Worm (Caenorhabditis elegans): ENCODE results near the gene oac-30.

oac-30 gene

DNA sequence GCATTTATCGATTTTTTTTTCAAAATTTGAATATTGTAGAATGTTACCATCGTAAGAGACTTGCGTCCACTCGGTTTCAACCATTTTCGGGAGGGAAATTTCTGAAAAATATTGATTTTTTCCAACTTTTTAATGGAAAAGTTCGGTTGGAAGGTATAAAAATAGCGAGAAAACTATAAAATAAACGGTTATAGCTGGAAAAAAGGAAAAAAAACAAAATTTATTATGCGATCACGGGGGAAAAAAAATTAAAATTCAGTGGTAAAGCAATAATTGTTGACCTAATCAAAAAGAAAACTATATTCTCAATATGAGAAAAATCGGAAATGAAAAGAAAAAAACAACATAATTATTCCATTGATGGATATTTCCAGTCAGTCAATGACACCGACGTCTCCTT is 39.3 kb upstream of the oac-30 start, which contains the start of gene emc-2:
Gene emc-2, minus strand, starts transcription at position 101 of the 400 bp plus-strand sequence.
- TF ChIP-seq saeg-2 (GFP tag; IDR thresholded peaks at IDR 0.05) (no peak), lin-38 (GFP tag; IDR thresholded peaks at IDR 0.05) (no peak), ceh-28 (tag; optimal IDR thresholded peaks at IDR 0.05) (peak; percentile 9), unc-62 (GFP tag; optimal IDR thresholded peaks at IDR 0.05 in 1 of 2) (peak in 1 of 2 experiments; percentile 25), unc-62 (tag; optimal IDR thresholded peaks at IDR 0.05) (no peak), php-3 (GFP tag; IDR thresholded peaks at IDR 0.05) (no peak), nhr-102 (tag; optimal IDR thresholded peaks at IDR 0.05) (no peak), zip-2 (tag; optimal IDR thresholded peaks at IDR 0.05) (no peak), zfp-3 (GFP tag; conservative IDR thresholded peaks at IDR 0.05) (no peak), snpc-1.2 (GFP tag; IDR thresholded peaks at IDR 0.05) (no peak), mdt-29 (GFP tag; IDR thresholded peaks at IDR 0.05) (no peak), lin-15B (tag; optimal IDR thresholded peaks at IDR 0.05) (no peak), F44E2.7 (GFP tag; IDR thresholded peaks at IDR 0.05) (no peak), nhr-48 (tag; optimal IDR thresholded peaks at IDR 0.05) (no peak)

- TF ChIP-seq dmd-6 (GFP tag; IDR thresholded peaks at IDR 0.05): no peak
- TF ChIP-seq ceh-20 (GFP tag; IDR thresholded peaks at IDR 0.05): no peak
- TF ChIP-seq nhr-111 (GFP tag; optimal IDR thresholded peaks at IDR 0.05): no peak
- TF ChIP-seq lir-3 (tag; optimal IDR thresholded peaks at IDR 0.05): no peak
- no peak for TF ChIP-seq vab-7 (GFP tag; IDR thresholded peaks at IDR 0.05)
- no peak for TF ChIP-seq Y5F2A.4 (GFP tag; optimal IDR thresholded peaks at IDR 0.05)
- no peak for TF ChIP-seq daf-8 (GFP tag; IDR thresholded peaks at IDR 0.05)
- no peak for TF ChIP-seq zfp-3 (GFP tag; conservative IDR thresholded peaks at IDR 0.05)
- no peak for TF ChIP-seq ceh-28 (tag; optimal IDR thresholded peaks at IDR 0.05)
- TF ChIP-seq dpl-1 (GFP tag; optimal IDR thresholded peaks at IDR 0.05): no peak
- TF ChIP-seq lim-7 (GFP tag; IDR thresholded peaks at IDR 0.05): no peak
These were observed 34.9 kb upstream of the oac-30 start, which contains the start of gene glb-31 for ce11 chrII:1301554-1301953. Gene glb-31, minus strand, starts transcription at chrII:1301654.

ce11 chrII:1298169-1298568 is 31.5 kb upstream of the oac-30 start, which contains the start of gene Y57G7A.1:
Gene Y57G7A.1, plus strand, starts transcription at chrII:1298469.
- TF ChIP-seq pha-4 (GFP tag; IDR thresholded peaks at IDR 0.05) (no peak), pha-4 (tag; optimal IDR thresholded peaks at IDR 0.05) (no peak), Y105C5A.15 (GFP tag; IDR thresholded peaks at IDR 0.05) (no peak)

ce11 chrII:1297697-1298093 is 31.0 kb upstream of the oac-30 start:
- TF ChIP-seq dmd-6 (GFP tag; IDR thresholded peaks at IDR 0.05) (peak; percentile 43; the same call in 1 of the 2 replicates), spr-3 (GFP tag; optimal IDR thresholded peaks at IDR 0.05) (no peak), pqm-1 (tag; optimal IDR thresholded peaks at IDR 0.05) (peak; percentile 10), mes-2 (tag; optimal IDR thresholded peaks at IDR 0.05; ENCODE audit: poor library complexity, severe bottlenecking) (no peak), daf-12 (tag; optimal IDR thresholded peaks at IDR 0.05) (no peak), daf-16 (GFP tag; optimal IDR thresholded peaks at IDR 0.05) (no peak), daf-16 (tag; optimal IDR thresholded peaks at IDR 0.05) (peak; percentile 89)

ce11 chrII:1297044-1297696 is 30.5 kb upstream of the oac-30 start:
- TF ChIP-seq snpc-4 (tag; optimal IDR thresholded peaks at IDR 0.05): no peak
- TF ChIP-seq nhr-25 (tag; optimal IDR thresholded peaks at IDR 0.05; ENCODE audit: borderline replicate concordance, insufficient read depth): no peak
- no peak for TF ChIP-seq ztf-7 (tag; optimal IDR thresholded peaks at IDR 0.05)
- no peak for TF ChIP-seq madf-5 (GFP tag; IDR thresholded peaks at IDR 0.05)
- TF ChIP-seq unc-62 (GFP tag; optimal IDR thresholded peaks at IDR 0.05 in 1 of 2): peak in 1 of 2 experiments; percentile 91
- TF ChIP-seq unc-62 (tag; optimal IDR thresholded peaks at IDR 0.05): no peak
- no peak for TF ChIP-seq set-16 (GFP tag; IDR thresholded peaks at IDR 0.05)
- no peak for TF ChIP-seq nhr-102 (tag; optimal IDR thresholded peaks at IDR 0.05)
- TF ChIP-seq pqm-1 (tag; optimal IDR thresholded peaks at IDR 0.05): no peak
- TF ChIP-seq lin-29 (GFP tag; IDR thresholded peaks at IDR 0.05): no peak
